Fruit fly (Drosophila melanogaster) whole organism, embryonic: ENCODE results near the gene CG42240.
A peak's percentile ranks its signal among the peaks of the same experiment; 100 is the strongest.

Source experiments
- Atf3 ChIP-seq: fragments of 200-800 bp; sonication (Bioruptor generic); optimal IDR thresholded peaks from 3 replicates; lab custom pipeline; 2016; ENCODE audit warnings: missing biosample characterization, missing genetic modification characterization
- Atf6 ChIP-seq: fragments of 200-800 bp; sonication (Bioruptor generic); IDR thresholded peaks from 2 replicates; pipeline ENCODE4 v1.3.6; 2022; ENCODE audit warnings: missing biosample characterization, missing genetic modification characterization
- B-H2 ChIP-seq: fragments of 200-800 bp; sonication (Bioruptor generic); optimal IDR thresholded peaks from 2 replicates; lab custom pipeline; 2018; ENCODE audit warnings: missing biosample characterization, mild to moderate bottlenecking, missing genetic modification characterization
- Blimp-1 ChIP-seq: fragments of 200-800 bp; sonication (Bioruptor generic); optimal IDR thresholded peaks from 3 replicates; lab custom pipeline; 2018; ENCODE audit warnings: missing biosample characterization, missing genetic modification characterization, mild to moderate bottlenecking, moderate library complexity, missing genetic modification reagents
- C15 ChIP-seq: fragments of 200-800 bp; sonication (Bioruptor generic); IDR thresholded peaks from 3 replicates; pipeline ENCODE4 v1.3.6; 2022; ENCODE audit warnings: missing biosample characterization, missing genetic modification characterization
- CG10321 ChIP-seq: fragments of 200-800 bp; sonication (Bioruptor generic); IDR thresholded peaks from 2 replicates; pipeline ENCODE4 v1.3.6; 2022; ENCODE audit warnings: missing biosample characterization, missing genetic modification characterization
- CG10543 ChIP-seq: fragments of 200-800 bp; sonication (Bioruptor generic); optimal IDR thresholded peaks from 3 replicates; lab custom pipeline; 2017; ENCODE audit warnings: missing biosample characterization, mild to moderate bottlenecking, missing genetic modification characterization, moderate library complexity
- CG12155 ChIP-seq: fragments of 200-800 bp; sonication (Bioruptor generic); optimal IDR thresholded peaks from 3 replicates; lab custom pipeline; 2016; ENCODE audit warnings: missing biosample characterization, missing genetic modification characterization
- CG12236 ChIP-seq: fragments of 200-800 bp; sonication (Bioruptor generic); optimal IDR thresholded peaks from 2 replicates; lab custom pipeline; 2016; ENCODE audit warnings: missing biosample characterization, missing genetic modification characterization
- CG12299 ChIP-seq: fragments of 200-800 bp; sonication (Bioruptor generic); optimal IDR thresholded peaks from 2 replicates; lab custom pipeline; 2018; ENCODE audit warnings: missing biosample characterization, mild to moderate bottlenecking, missing genetic modification characterization
- CG1233 ChIP-seq: fragments of 200-800 bp; sonication (Bioruptor generic); optimal IDR thresholded peaks from 4 replicates; lab custom pipeline; 2018; ENCODE audit warnings: missing biosample characterization, mild to moderate bottlenecking, missing genetic modification characterization
- CG13624 ChIP-seq: fragments of 200-800 bp; sonication (Bioruptor generic); optimal IDR thresholded peaks from 2 replicates; lab custom pipeline; 2016; ENCODE audit warnings: missing biosample characterization, missing genetic modification characterization
- CG13894 ChIP-seq: fragments of 200-800 bp; sonication (Bioruptor generic); optimal IDR thresholded peaks from 3 replicates; lab custom pipeline; 2018; ENCODE audit warnings: missing biosample characterization, mild to moderate bottlenecking, missing genetic modification characterization, moderate library complexity
- CG15269 ChIP-seq: fragments of 200-800 bp; sonication (Bioruptor generic); optimal IDR thresholded peaks from 2 replicates; lab custom pipeline; 2018; ENCODE audit warnings: missing biosample characterization, mild to moderate bottlenecking, missing genetic modification characterization, moderate library complexity
- CG18619 ChIP-seq: fragments of 200-800 bp; sonication (Bioruptor generic); optimal IDR thresholded peaks from 3 replicates; lab custom pipeline; 2017; ENCODE audit warnings: missing biosample characterization, mild to moderate bottlenecking, missing genetic modification characterization
- CG18764 ChIP-seq: fragments of 200-800 bp; sonication (Bioruptor generic); optimal IDR thresholded peaks from 3 replicates; lab custom pipeline; 2016; ENCODE audit warnings: missing biosample characterization, missing genetic modification characterization
- CG30403 ChIP-seq: fragments of 200-800 bp; sonication (Bioruptor generic); optimal IDR thresholded peaks from 3 replicates; lab custom pipeline; 2016; ENCODE audit warnings: missing biosample characterization, missing genetic modification characterization
- CG34422 ChIP-seq: fragments of 200-800 bp; sonication (Bioruptor generic); IDR thresholded peaks from 3 replicates; pipeline ENCODE4 v1.3.6; 2022; ENCODE audit warnings: missing biosample characterization, missing genetic modification characterization
- CG4730 ChIP-seq: fragments of 200-800 bp; sonication (Bioruptor generic); IDR thresholded peaks from 2 replicates; pipeline ENCODE4 v1.3.6; 2022; ENCODE audit warnings: missing biosample characterization, missing genetic modification characterization
- CG6175 ChIP-seq: fragments of 200-800 bp; sonication (Bioruptor generic); IDR thresholded peaks from 3 replicates; pipeline ENCODE4 v1.3.6; 2022; ENCODE audit warnings: missing biosample characterization, missing genetic modification characterization
- CG6654 ChIP-seq: fragments of 200-800 bp; sonication (Bioruptor generic); optimal IDR thresholded peaks from 2 replicates; lab custom pipeline; 2017; ENCODE audit warnings: missing biosample characterization, mild to moderate bottlenecking, missing genetic modification characterization
- CG8281 ChIP-seq: fragments of 200-800 bp; sonication (Bioruptor generic); optimal IDR thresholded peaks from 2 replicates; lab custom pipeline; 2018; ENCODE audit warnings: missing biosample characterization, mild to moderate bottlenecking, missing genetic modification characterization, moderate library complexity
- Dek ChIP-seq: fragments of 200-800 bp; sonication (Bioruptor generic); optimal IDR thresholded peaks from 3 replicates; lab custom pipeline; 2019; ENCODE audit warnings: missing biosample characterization, mild to moderate bottlenecking, missing genetic modification characterization, moderate library complexity
- Dip3 ChIP-seq: fragments of 200-800 bp; sonication (Bioruptor generic); optimal IDR thresholded peaks from 3 replicates; lab custom pipeline; 2016; ENCODE audit warnings: missing biosample characterization, missing genetic modification characterization
- Fer2 ChIP-seq: fragments of 200-800 bp; sonication (Bioruptor generic); optimal IDR thresholded peaks from 2 replicates; lab custom pipeline; 2018; ENCODE audit warnings: missing biosample characterization, mild to moderate bottlenecking, missing genetic modification characterization, moderate library complexity
- HLH3B ChIP-seq: fragments of 200-800 bp; sonication (Bioruptor generic); IDR thresholded peaks from 2 replicates; pipeline ENCODE4 v1.3.6; 2022; ENCODE audit warnings: missing biosample characterization, missing genetic modification characterization
- Neu2 ChIP-seq: fragments of 200-800 bp; sonication (Bioruptor generic); optimal IDR thresholded peaks from 3 replicates; lab custom pipeline; 2016; ENCODE audit warnings: missing biosample characterization, missing genetic modification characterization, borderline replicate concordance
- Opbp ChIP-seq: fragments of 200-800 bp; sonication (Bioruptor generic); IDR thresholded peaks from 3 replicates; pipeline ENCODE4 v1.3.6; 2022; ENCODE audit warnings: missing biosample characterization, missing genetic modification characterization; ENCODE audit not compliant: partially characterized antibody
- Ptx1 ChIP-seq: fragments of 200-800 bp; sonication (Bioruptor generic); IDR thresholded peaks from 2 replicates; pipeline ENCODE4 v1.3.6; 2022; ENCODE audit warnings: missing biosample characterization, missing genetic modification characterization
- Ravus ChIP-seq: fragments of 200-800 bp; sonication (Bioruptor generic); IDR thresholded peaks from 2 replicates; pipeline ENCODE4 v1.3.6; 2022; ENCODE audit warnings: missing biosample characterization, missing genetic modification characterization
- bsh ChIP-seq, 2 experiments: fragments of 200-800 bp; sonication (Bioruptor generic); optimal IDR thresholded peaks; 2 replicates each; lab custom pipeline; 2017 to 2018; ENCODE audit warnings: mild to moderate bottlenecking in 2 of 2, missing biosample characterization in 2 of 2, missing genetic modification characterization in 2 of 2, moderate library complexity in 1 of 2
- crol ChIP-seq: fragments of 200-800 bp; sonication (Bioruptor generic); IDR thresholded peaks from 2 replicates; pipeline ENCODE4 v1.3.6; 2022; ENCODE audit warnings: missing biosample characterization, missing genetic modification characterization
- dysf ChIP-seq: fragments of 200-800 bp; sonication (Bioruptor generic); IDR thresholded peaks from 3 replicates; pipeline ENCODE4 v1.3.6; 2022; ENCODE audit warnings: missing biosample characterization, missing genetic modification characterization
- emc ChIP-seq: fragments of 200-800 bp; sonication (Bioruptor generic); optimal IDR thresholded peaks from 2 replicates; lab custom pipeline; 2016; ENCODE audit warnings: missing biosample characterization, missing genetic modification characterization
- ems ChIP-seq: fragments of 200-800 bp; sonication (Bioruptor generic); optimal IDR thresholded peaks from 3 replicates; lab custom pipeline; 2016; ENCODE audit warnings: missing biosample characterization, missing genetic modification characterization
- en ChIP-seq: fragments of 200-800 bp; sonication (Bioruptor generic); optimal IDR thresholded peaks from 2 replicates; lab custom pipeline; 2016; ENCODE audit warnings: missing biosample characterization, missing genetic modification characterization
- exex ChIP-seq: fragments of 200-800 bp; sonication (Bioruptor generic); optimal IDR thresholded peaks from 4 replicates; lab custom pipeline; 2018; ENCODE audit warnings: missing biosample characterization, mild to moderate bottlenecking, missing genetic modification characterization, moderate library complexity
- fd102C ChIP-seq: fragments of 200-800 bp; sonication (Bioruptor generic); optimal IDR thresholded peaks from 2 replicates; lab custom pipeline; 2018; ENCODE audit warnings: missing biosample characterization, mild to moderate bottlenecking, missing genetic modification characterization, moderate library complexity
- fru ChIP-seq: fragments of >200 bp; optimal IDR thresholded peaks from 2 replicates; lab custom pipeline; 2017
- ftz-f1 ChIP-seq: fragments of 200-800 bp; sonication (Bioruptor generic); optimal IDR thresholded peaks from 2 replicates; lab custom pipeline; 2016; ENCODE audit warnings: missing biosample characterization, missing genetic modification characterization
- fu2 ChIP-seq: fragments of 200-800 bp; sonication (Bioruptor generic); optimal IDR thresholded peaks from 2 replicates; lab custom pipeline; 2016; ENCODE audit warnings: missing biosample characterization, missing genetic modification characterization
- ham ChIP-seq: fragments of 200-800 bp; sonication (Bioruptor generic); IDR thresholded peaks from 2 replicates; pipeline ENCODE4 v1.3.6; 2022; ENCODE audit warnings: missing biosample characterization, missing genetic modification characterization
- lab ChIP-seq: fragments of 200-800 bp; sonication (Bioruptor generic); optimal IDR thresholded peaks from 3 replicates; lab custom pipeline; 2017; ENCODE audit warnings: missing biosample characterization, missing genetic modification characterization, mild to moderate bottlenecking, moderate library complexity, missing genetic modification reagents
- lmd ChIP-seq: fragments of 200-800 bp; sonication (Bioruptor generic); IDR thresholded peaks from 2 replicates; pipeline ENCODE4 v1.3.6; 2022; ENCODE audit warnings: missing biosample characterization, missing genetic modification characterization
- luna ChIP-seq: fragments of 200-800 bp; sonication (Bioruptor generic); optimal IDR thresholded peaks from 2 replicates; lab custom pipeline; 2016; ENCODE audit warnings: missing biosample characterization, missing genetic modification characterization
- odd ChIP-seq: fragments of 200-800 bp; sonication (Bioruptor generic); optimal IDR thresholded peaks from 2 replicates; lab custom pipeline; 2017; ENCODE audit warnings: missing biosample characterization, mild to moderate bottlenecking, missing genetic modification characterization
- pnt ChIP-seq: fragments of 200-800 bp; sonication (Bioruptor generic); optimal IDR thresholded peaks from 3 replicates; lab custom pipeline; 2016; ENCODE audit warnings: missing biosample characterization, missing genetic modification characterization
- psq ChIP-seq: fragments of 200-800 bp; sonication (Bioruptor generic); optimal IDR thresholded peaks from 2 replicates; lab custom pipeline; 2017; ENCODE audit warnings: missing biosample characterization, missing genetic modification characterization
- rib ChIP-seq: fragments of 200-800 bp; sonication (Bioruptor generic); IDR thresholded peaks from 2 replicates; pipeline ENCODE4 v1.3.6; 2022; ENCODE audit warnings: missing biosample characterization, missing genetic modification characterization
- salm ChIP-seq: fragments of 200-800 bp; sonication (Bioruptor generic); optimal IDR thresholded peaks from 2 replicates; lab custom pipeline; 2018; ENCODE audit warnings: missing biosample characterization, mild to moderate bottlenecking, missing genetic modification characterization
- unc-4 ChIP-seq: fragments of 200-800 bp; sonication (Bioruptor generic); IDR thresholded peaks from 2 replicates; pipeline ENCODE4 v1.3.6; 2022; ENCODE audit warnings: missing biosample characterization, missing genetic modification characterization; ENCODE audit not compliant: partially characterized antibody

The CG42240 gene

dm6 chrX:6316858-6317474 is 13.7 kb upstream of the CG42240 start (continued):
- no peak for TF ChIP-seq Atf3 (GFP tag; lab: Kevin White, UChicago)
- TF ChIP-seq lmd (GFP tag; lab: Robert Waterston, UW): peak; percentile 70
- peak; percentile 71 for TF ChIP-seq CG13894 (tag; lab: Kevin White, UChicago)
- no peak for TF ChIP-seq ftz-f1 (GFP tag; lab: Kevin White, UChicago)
- TF ChIP-seq luna (GFP tag; lab: Kevin White, UChicago): no peak
- peak; percentile 49 for TF ChIP-seq odd
- TF ChIP-seq Atf6 (GFP tag; lab: Robert Waterston, UW): peak; percentile 83
- TF ChIP-seq CG10321 (GFP tag; lab: Robert Waterston, UW): no peak
- no peak for TF ChIP-seq fd102C (GFP tag; lab: Kevin White, UChicago)
- TF ChIP-seq CG6175: peak; percentile 44; the same call in 1 of the 3 replicates
- no peak for TF ChIP-seq en (GFP tag; lab: Kevin White, UChicago)
- no peak for TF ChIP-seq CG8281
- no peak for TF ChIP-seq fru
- TF ChIP-seq bsh (GFP tag; optimal IDR thresholded peaks at IDR 0.05; lab: Kevin White, UChicago): peak in 1 of 2 experiments; percentile 49
- TF ChIP-seq psq (GFP tag; lab: Kevin White, UChicago): no peak
- 0 out of 2 replicates have a peak, but pooled peaks have one; percentile 27 for TF ChIP-seq CG4730 (GFP tag; lab: Robert Waterston, UW)
- no peak for TF ChIP-seq emc (GFP tag; lab: Kevin White, UChicago)
- peak; percentile 3; the same call in 1 of the 2 replicates for TF ChIP-seq Ravus (GFP tag; lab: Robert Waterston, UW)
- no peak for TF ChIP-seq C15 (GFP tag; lab: Robert Waterston, UW)
- TF ChIP-seq Blimp-1 (GFP tag; lab: Kevin White, UChicago): peak; percentile 54
- TF ChIP-seq CG13624: peak; percentile 34
- TF ChIP-seq B-H2 (GFP tag; lab: Kevin White, UChicago): peak; percentile 33
- no peak for TF ChIP-seq salm (tag; lab: Kevin White, UChicago)
- TF ChIP-seq CG12155 (GFP tag; lab: Kevin White, UChicago): no peak
- TF ChIP-seq CG34422 (GFP tag; lab: Robert Waterston, UW): peak; percentile 67; the same call in 2 of the 3 replicates
- no peak for TF ChIP-seq pnt (GFP tag; lab: Kevin White, UChicago)
- peak; percentile 18 for TF ChIP-seq exex (tag; lab: Kevin White, UChicago)
- peak; percentile 55 for TF ChIP-seq Dek (tag; lab: Kevin White, UChicago)
- peak; percentile 86 for TF ChIP-seq lab (GFP tag; lab: Kevin White, UChicago)
- no peak for TF ChIP-seq Opbp (GFP tag; lab: Robert Waterston, UW)
- peak; percentile 66 for TF ChIP-seq CG10543 (GFP tag; lab: Kevin White, UChicago)
- TF ChIP-seq crol (GFP tag; lab: Robert Waterston, UW): peak; percentile 74
- no peak for TF ChIP-seq CG6654
- TF ChIP-seq ems (GFP tag; lab: Kevin White, UChicago): no peak
- TF ChIP-seq fu2 (GFP tag; lab: Kevin White, UChicago): peak; percentile 28
- peak; percentile 74 for TF ChIP-seq HLH3B
- peak; percentile 82 for TF ChIP-seq dysf (GFP tag; lab: Robert Waterston, UW)
- no peak for TF ChIP-seq CG18764 (GFP tag; lab: Kevin White, UChicago)
- TF ChIP-seq CG12299 (tag; lab: Kevin White, UChicago): peak; percentile 35
- TF ChIP-seq CG30403 (GFP tag; lab: Kevin White, UChicago): peak; percentile 64
- no peak for TF ChIP-seq CG12236 (GFP tag; lab: Kevin White, UChicago)
- TF ChIP-seq Fer2 (tag; lab: Kevin White, UChicago): peak; percentile 33
- TF ChIP-seq Ptx1 (GFP tag; lab: Robert Waterston, UW): peak; percentile 68
- no peak for TF ChIP-seq unc-4 (GFP tag; lab: Robert Waterston, UW)
- TF ChIP-seq ham (GFP tag; lab: Robert Waterston, UW): no peak; the same call in 1 of the 2 replicates
- peak; percentile 78 for TF ChIP-seq CG15269 (tag; lab: Kevin White, UChicago)
- peak; percentile 36 for TF ChIP-seq Dip3
- TF ChIP-seq Neu2: no peak
- TF ChIP-seq rib (GFP tag; lab: Robert Waterston, UW): no peak
- TF ChIP-seq CG1233: peak; percentile 61
- peak; percentile 66 for TF ChIP-seq CG18619 (GFP tag; lab: Kevin White, UChicago)
